Worm (Caenorhabditis elegans) whole organism, L1 larva: ENCODE results near the gene C49F8.3.

Source experiments
- egl-27 ChIP-seq, 2 experiments: fragments of 150-350 bp in 1 of 2; sonication (generic microtip); optimal IDR thresholded peaks; 3 replicates each; lab custom pipeline; 2017 to 2018; ENCODE audit warnings: missing biosample characterization in 2 of 2, missing genetic modification characterization in 2 of 2, missing genetic modification reagents in 2 of 2
- fkh-10 ChIP-seq: sonication (generic microtip); optimal IDR thresholded peaks from 2 replicates; lab custom pipeline; 2017; ENCODE audit warnings: missing biosample characterization, missing genetic modification reagents, missing genetic modification characterization
- nhr-11 ChIP-seq: fragments of 150-350 bp; optimal IDR thresholded peaks from 2 replicates; lab custom pipeline; 2014; ENCODE audit warnings: missing biosample characterization, missing genetic modification characterization
- nhr-71 ChIP-seq: sonication (generic microtip); optimal IDR thresholded peaks from 2 replicates; lab custom pipeline; 2016; ENCODE audit warnings: mild to moderate bottlenecking, missing genetic modification characterization, moderate library complexity, missing compliant biosample characterization
- ztf-11 ChIP-seq, 2 experiments: sonication (generic microtip); optimal IDR thresholded peaks; 2 replicates each; lab custom pipeline; 2016 to 2017; ENCODE audit warnings: missing genetic modification characterization in 2 of 2, missing biosample characterization in 1 of 2, missing compliant biosample characterization in 1 of 2

- no peak for TF ChIP-seq nhr-11
- no peak for TF ChIP-seq fkh-10 (GFP tag; lab: Kevin White, UChicago)
- no peak for TF ChIP-seq ztf-11 (tag; optimal IDR thresholded peaks at IDR 0.05; lab: Kevin White, UChicago)
- peak; percentile 76 for TF ChIP-seq nhr-71 (tag; lab: Kevin White, UChicago)
- TF ChIP-seq egl-27 (tag; optimal IDR thresholded peaks at IDR 0.05; lab: Kevin White, UChicago) = peak in 1 of 2 experiments; percentile 37
Measured at ce11 chrX:13354672-13355407, 32.5 kb downstream of the C49F8.3 start.
